Fruit fly (Drosophila melanogaster) whole organism, adult: ENCODE measurements around the gene Vta1.

ENCODE experiments used
- CG12768 ChIP-seq: fragments of 200-800 bp; sonication (Bioruptor generic); optimal IDR thresholded peaks from 2 replicates; lab custom pipeline; 2017; ENCODE audit warnings: missing biosample characterization, missing genetic modification characterization, mild to moderate bottlenecking, moderate library complexity, missing genetic modification reagents
- CG14711 ChIP-seq: fragments of 200-800 bp; sonication (Bioruptor generic); optimal IDR thresholded peaks from 2 replicates; lab custom pipeline; 2018; ENCODE audit warnings: missing biosample characterization, mild to moderate bottlenecking, missing genetic modification characterization, moderate library complexity
- CG5204 ChIP-seq: fragments of 200-800 bp; sonication (Bioruptor generic); optimal IDR thresholded peaks from 2 replicates; lab custom pipeline; 2016; ENCODE audit warnings: missing biosample characterization, missing genetic modification characterization
- CG7045 ChIP-seq: fragments of 200-800 bp; sonication (Bioruptor generic); optimal IDR thresholded peaks from 2 replicates; lab custom pipeline; 2017; ENCODE audit warnings: missing biosample characterization, mild to moderate bottlenecking, missing genetic modification characterization
- Mnt ChIP-seq: fragments of 200-800 bp; sonication (Bioruptor generic); optimal IDR thresholded peaks from 2 replicates; lab custom pipeline; 2016; ENCODE audit warnings: missing biosample characterization, mild to moderate bottlenecking, missing genetic modification characterization
- cic ChIP-seq: fragments of 200-800 bp; sonication (Bioruptor generic); optimal IDR thresholded peaks from 2 replicates; lab custom pipeline; 2017; ENCODE audit warnings: missing biosample characterization, mild to moderate bottlenecking, missing genetic modification characterization, moderate library complexity
- cnc ChIP-seq, 2 experiments: fragments of >200 bp; optimal IDR thresholded peaks; 2 replicates each; lab custom pipeline; 2017
- kay ChIP-seq: fragments of 200-800 bp; sonication (Bioruptor generic); peaks from one replicate; lab custom pipeline; 2016; ENCODE audit warnings: missing biosample characterization, missing genetic modification characterization, borderline replicate concordance
- ovo ChIP-seq: fragments of 200-800 bp; sonication (Bioruptor generic); optimal IDR thresholded peaks from 2 replicates; lab custom pipeline; 2016; ENCODE audit warnings: missing biosample characterization, missing genetic modification characterization
- toe ChIP-seq: fragments of 200-800 bp; sonication (Bioruptor generic); optimal IDR thresholded peaks from 2 replicates; lab custom pipeline; 2016; ENCODE audit warnings: missing biosample characterization, missing genetic modification characterization

DNA sequence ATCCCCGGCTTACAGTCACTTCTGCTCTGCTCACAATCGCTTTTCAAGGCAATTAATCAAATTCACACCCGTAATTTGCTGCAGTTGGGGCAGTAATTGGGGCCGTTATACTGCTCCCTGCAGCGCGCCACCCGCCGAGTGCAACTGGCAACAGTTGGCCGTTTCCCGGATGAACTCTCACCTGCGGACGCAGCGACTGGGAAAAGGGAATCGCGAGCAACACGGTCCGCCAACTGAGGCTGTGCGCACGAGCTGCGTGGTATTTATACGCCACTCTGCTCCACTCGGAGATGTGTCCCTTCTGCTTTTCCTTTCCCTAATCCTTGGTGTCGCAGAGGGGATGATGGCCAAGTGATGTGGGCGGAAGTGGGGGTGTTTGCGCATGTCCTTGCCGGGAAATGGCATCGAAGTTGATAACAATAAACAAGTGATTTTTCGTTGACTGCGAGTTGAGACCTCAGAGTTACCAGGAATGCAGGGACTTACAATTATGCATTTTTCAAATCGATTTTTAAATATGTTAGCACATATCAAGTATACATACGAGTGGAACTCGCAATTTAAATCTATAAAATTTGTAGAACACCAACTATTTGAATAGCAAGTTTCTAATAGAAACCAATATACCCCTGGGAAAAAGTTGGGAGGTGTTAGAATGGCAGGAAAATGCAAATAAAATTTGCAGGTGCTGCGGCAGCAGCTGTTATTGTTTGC is 23.5 kb downstream of the Vta1 start, which contains the start of gene GC:
- TF ChIP-seq cnc (optimal IDR thresholded peaks at IDR 0.05; lab: Kevin White, UChicago) (no peak), CG5204 (no peak), CG12768 (GFP tag; lab: Kevin White, UChicago) (no peak), CG14711 (no peak), kay (GFP tag; lab: Kevin White, UChicago) (no peak), CG7045 (GFP tag; lab: Kevin White, UChicago) (no peak), cic (no peak), toe (GFP tag; lab: Kevin White, UChicago) (no peak), Mnt (GFP tag; lab: Kevin White, UChicago) (no peak), ovo (GFP tag; lab: Kevin White, UChicago) (no peak)
